Worm (Caenorhabditis elegans) whole organism, L2 larva: ENCODE data around the gene gfi-3.

ENCODE experiments used
- elt-3 ChIP-seq: sonication (generic microtip); optimal IDR thresholded peaks from 2 replicates; lab custom pipeline; 2017; ENCODE audit warnings: missing biosample characterization, missing genetic modification characterization
- peb-1 ChIP-seq: fragments of 150-350 bp; optimal IDR thresholded peaks from 2 replicates; lab custom pipeline; 2014; ENCODE audit warnings: missing biosample characterization, missing genetic modification characterization
- snpc-4 ChIP-seq: fragments of 150-350 bp; optimal IDR thresholded peaks from 2 replicates; lab custom pipeline; 2014; ENCODE audit warnings: missing biosample characterization, missing genetic modification characterization
- unc-39 ChIP-seq: fragments of 150-350 bp; optimal IDR thresholded peaks from 2 replicates; lab custom pipeline; 2014; ENCODE audit warnings: missing biosample characterization, missing genetic modification characterization

ce11 chrX:14492441-14492840 is 12.1 kb downstream of the gfi-3 start:
- TF ChIP-seq snpc-4 (tag; lab: Kevin White, UChicago) = no peak
- TF ChIP-seq peb-1 (tag; lab: Kevin White, UChicago) = no peak
- TF ChIP-seq unc-39 (tag; lab: Kevin White, UChicago) = no peak
- TF ChIP-seq elt-3 = no peak
